Worm (Caenorhabditis elegans) whole organism, L2 larva: ENCODE results near the gene ule-5.

Experiments used
- blmp-1 ChIP-seq: sonication (generic microtip); optimal IDR thresholded peaks from 2 replicates; lab custom pipeline; 2017; ENCODE audit warnings: missing genetic modification characterization, mild to moderate bottlenecking, missing compliant biosample characterization, antibody characterized with exemption, moderate library complexity; ENCODE audit not compliant: insufficient read depth
- egl-27 ChIP-seq: sonication (generic microtip); optimal IDR thresholded peaks from 3 replicates; lab custom pipeline; 2017; ENCODE audit warnings: missing biosample characterization, missing genetic modification reagents, missing genetic modification characterization
- elt-3 ChIP-seq: sonication (generic microtip); optimal IDR thresholded peaks from 2 replicates; lab custom pipeline; 2017; ENCODE audit warnings: missing biosample characterization, missing genetic modification characterization
- fos-1 ChIP-seq: fragments of 150-350 bp; optimal IDR thresholded peaks from 2 replicates; lab custom pipeline; 2014; ENCODE audit warnings: missing biosample characterization, missing genetic modification characterization
- lsy-2 ChIP-seq, 2 experiments: fragments of 150-350 bp in 1 of 2; sonication (generic microtip) in 1 of 2; optimal IDR thresholded peaks; 2 replicates each; lab custom pipeline; 2014 to 2017; ENCODE audit warnings: missing biosample characterization in 2 of 2, missing genetic modification characterization in 2 of 2
- nhr-23 ChIP-seq: fragments of 150-350 bp; optimal IDR thresholded peaks from 2 replicates; lab custom pipeline; 2014; ENCODE audit warnings: missing biosample characterization, missing genetic modification reagents, missing genetic modification characterization
- nhr-237 ChIP-seq: fragments of 150-350 bp; optimal IDR thresholded peaks from 2 replicates; lab custom pipeline; 2014; ENCODE audit warnings: missing biosample characterization, missing genetic modification characterization
- unc-39 ChIP-seq: fragments of 150-350 bp; optimal IDR thresholded peaks from 2 replicates; lab custom pipeline; 2014; ENCODE audit warnings: missing biosample characterization, missing genetic modification characterization

DNA sequence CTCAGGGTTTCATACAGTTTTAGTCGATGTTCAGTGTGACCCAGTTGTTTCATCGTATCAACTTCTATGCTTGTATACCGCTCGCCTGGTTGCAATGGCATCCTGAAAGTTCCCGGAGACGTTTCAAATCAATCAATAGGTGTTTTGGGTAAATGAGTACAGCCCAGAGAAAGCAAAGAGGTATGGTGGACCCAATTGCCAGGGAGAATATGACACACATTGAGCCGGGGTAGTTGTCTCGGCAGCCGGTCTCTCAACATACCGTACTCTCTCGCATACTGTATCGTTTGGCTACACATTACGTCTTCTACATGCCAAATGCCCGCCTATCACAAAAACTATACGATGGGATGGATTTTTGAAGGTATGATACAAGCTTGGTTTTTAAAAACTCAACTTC, 15.1 kb downstream of the ule-5 start, which contains the start of gene Y62H9A.9:
- TF ChIP-seq lsy-2 (tag; optimal IDR thresholded peaks at IDR 0.05; lab: Kevin White, UChicago) = no peak
- no peak for TF ChIP-seq unc-39 (tag; lab: Kevin White, UChicago)
- no peak for TF ChIP-seq nhr-23 (tag; lab: Kevin White, UChicago)
- TF ChIP-seq egl-27 (tag; lab: Kevin White, UChicago) = no peak
- TF ChIP-seq blmp-1 (tag; lab: Kevin White, UChicago) = no peak
- TF ChIP-seq fos-1 (tag; lab: Kevin White, UChicago) = no peak
- no peak for TF ChIP-seq elt-3 (tag; lab: Kevin White, UChicago)
- TF ChIP-seq nhr-237 (tag; lab: Kevin White, UChicago) = no peak
